Fruit fly (Drosophila melanogaster) whole organism, adult: ENCODE measurements around the gene RpL27.

Experiments
- CG11617 ChIP-seq: fragments of 200-800 bp; sonication (Bioruptor generic); optimal IDR thresholded peaks from 2 replicates; lab custom pipeline; 2017; ENCODE audit warnings: mild to moderate bottlenecking, missing biosample characterization, missing genetic modification reagents, missing genetic modification characterization
- CG12768 ChIP-seq: fragments of 200-800 bp; sonication (Bioruptor generic); optimal IDR thresholded peaks from 2 replicates; lab custom pipeline; 2017; ENCODE audit warnings: missing biosample characterization, missing genetic modification characterization, mild to moderate bottlenecking, moderate library complexity, missing genetic modification reagents
- CG14711 ChIP-seq: fragments of 200-800 bp; sonication (Bioruptor generic); optimal IDR thresholded peaks from 2 replicates; lab custom pipeline; 2018; ENCODE audit warnings: missing biosample characterization, mild to moderate bottlenecking, missing genetic modification characterization, moderate library complexity
- CG1620 ChIP-seq: fragments of 200-800 bp; sonication (Bioruptor generic); optimal IDR thresholded peaks from 2 replicates; lab custom pipeline; 2016; ENCODE audit warnings: missing biosample characterization, missing genetic modification characterization
- CG33017 ChIP-seq: fragments of 200-800 bp; sonication (Bioruptor generic); optimal IDR thresholded peaks from 2 replicates; lab custom pipeline; 2018; ENCODE audit warnings: missing biosample characterization, mild to moderate bottlenecking, missing genetic modification characterization, moderate library complexity
- CG5204 ChIP-seq: fragments of 200-800 bp; sonication (Bioruptor generic); optimal IDR thresholded peaks from 2 replicates; lab custom pipeline; 2016; ENCODE audit warnings: missing biosample characterization, missing genetic modification characterization
- CG7045 ChIP-seq: fragments of 200-800 bp; sonication (Bioruptor generic); optimal IDR thresholded peaks from 2 replicates; lab custom pipeline; 2017; ENCODE audit warnings: missing biosample characterization, mild to moderate bottlenecking, missing genetic modification characterization
- CG7101 ChIP-seq: fragments of 200-800 bp; sonication (Bioruptor generic); optimal IDR thresholded peaks from 2 replicates; lab custom pipeline; 2018; ENCODE audit warnings: missing biosample characterization, mild to moderate bottlenecking, missing genetic modification characterization, moderate library complexity
- Clk ChIP-seq: fragments of 200-800 bp; sonication (Bioruptor generic); optimal IDR thresholded peaks from 2 replicates; lab custom pipeline; 2017; ENCODE audit warnings: missing biosample characterization, missing genetic modification characterization
- Crg-1 ChIP-seq: fragments of 200-800 bp; sonication (Bioruptor generic); optimal IDR thresholded peaks from 2 replicates; lab custom pipeline; 2016; ENCODE audit warnings: missing biosample characterization, missing genetic modification characterization
- Hr96 ChIP-seq: fragments of 200-800 bp; sonication (Bioruptor generic); optimal IDR thresholded peaks from 2 replicates; lab custom pipeline; 2016; ENCODE audit warnings: missing biosample characterization, missing genetic modification characterization
- Mnt ChIP-seq: fragments of 200-800 bp; sonication (Bioruptor generic); optimal IDR thresholded peaks from 2 replicates; lab custom pipeline; 2016; ENCODE audit warnings: missing biosample characterization, mild to moderate bottlenecking, missing genetic modification characterization
- bab1 ChIP-seq: fragments of 200-800 bp; sonication (Bioruptor generic); optimal IDR thresholded peaks from 3 replicates; lab custom pipeline; 2019; ENCODE audit warnings: missing biosample characterization, mild to moderate bottlenecking, missing genetic modification characterization, moderate library complexity
- cic ChIP-seq: fragments of 200-800 bp; sonication (Bioruptor generic); optimal IDR thresholded peaks from 2 replicates; lab custom pipeline; 2017; ENCODE audit warnings: missing biosample characterization, mild to moderate bottlenecking, missing genetic modification characterization, moderate library complexity
- cnc ChIP-seq, 2 experiments: fragments of >200 bp; optimal IDR thresholded peaks; 2 replicates each; lab custom pipeline; 2017
- kay ChIP-seq: fragments of 200-800 bp; sonication (Bioruptor generic); peaks from one replicate; lab custom pipeline; 2016; ENCODE audit warnings: missing biosample characterization, missing genetic modification characterization, borderline replicate concordance
- ovo ChIP-seq: fragments of 200-800 bp; sonication (Bioruptor generic); optimal IDR thresholded peaks from 2 replicates; lab custom pipeline; 2016; ENCODE audit warnings: missing biosample characterization, missing genetic modification characterization
- pad ChIP-seq: fragments of 200-800 bp; sonication (Bioruptor generic); optimal IDR thresholded peaks from 3 replicates; lab custom pipeline; 2017; ENCODE audit warnings: missing biosample characterization, missing genetic modification characterization, mild to moderate bottlenecking, moderate library complexity, missing genetic modification reagents
- tj ChIP-seq: fragments of 200-800 bp; sonication (Bioruptor generic); optimal IDR thresholded peaks from 3 replicates; lab custom pipeline; 2017; ENCODE audit warnings: missing biosample characterization, mild to moderate bottlenecking, missing genetic modification characterization, moderate library complexity
- toe ChIP-seq: fragments of 200-800 bp; sonication (Bioruptor generic); optimal IDR thresholded peaks from 2 replicates; lab custom pipeline; 2016; ENCODE audit warnings: missing biosample characterization, missing genetic modification characterization

Gene RpL27

DNA sequence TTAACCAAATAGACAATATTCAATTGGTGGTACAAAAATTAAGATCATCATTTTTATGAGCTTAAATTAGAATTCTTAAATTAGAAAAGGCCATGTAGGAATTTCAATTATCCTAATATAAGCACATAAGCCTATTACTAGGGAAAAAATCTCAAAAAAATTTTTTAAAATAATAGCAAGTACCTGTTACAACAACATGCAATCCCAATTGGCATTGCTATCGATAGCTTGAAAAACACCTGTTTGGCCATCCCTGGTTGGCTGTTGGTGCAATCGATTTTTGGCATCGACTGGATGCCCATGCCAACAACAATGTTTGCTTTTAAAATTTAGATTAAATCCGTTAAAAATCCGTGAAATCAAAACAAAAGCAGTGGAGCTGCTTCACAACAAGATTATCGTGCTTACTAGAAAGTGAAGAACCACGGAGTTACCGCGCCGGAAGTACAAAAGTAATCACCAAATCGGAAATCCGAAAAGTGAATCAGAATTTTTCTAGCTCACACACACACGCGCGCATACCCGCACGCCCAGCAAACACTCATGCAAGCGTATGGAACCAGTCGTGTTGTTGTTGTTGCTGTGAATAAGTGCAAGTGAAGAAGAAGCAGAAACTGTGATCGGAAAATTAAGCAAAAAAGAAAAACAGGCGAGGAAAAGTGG, 23.2 kb downstream of the RpL27 start, which contains the start of gene RASSF8:
RASSF8 (plus strand) TSS at position 265 of the 663 bp plus-strand sequence.
- TF ChIP-seq CG14711 = no peak
- peak; percentile 54 for TF ChIP-seq bab1 (GFP tag; lab: Kevin White, UChicago)
- no peak for TF ChIP-seq CG33017 (tag; lab: Kevin White, UChicago)
- TF ChIP-seq cnc (optimal IDR thresholded peaks at IDR 0.05; lab: Kevin White, UChicago) = no peak
- peak; percentile 12 for TF ChIP-seq CG7045 (GFP tag; lab: Kevin White, UChicago)
- TF ChIP-seq toe (GFP tag; lab: Kevin White, UChicago) = peak; percentile 69
- TF ChIP-seq CG5204 (GFP tag; lab: Kevin White, UChicago) = peak; percentile 74
- peak; percentile 49 for TF ChIP-seq Hr96 (GFP tag; lab: Kevin White, UChicago)
- peak; percentile 29 for TF ChIP-seq CG1620 (GFP tag; lab: Kevin White, UChicago)
- TF ChIP-seq Mnt (GFP tag; lab: Kevin White, UChicago) = peak; percentile 42

DNA sequence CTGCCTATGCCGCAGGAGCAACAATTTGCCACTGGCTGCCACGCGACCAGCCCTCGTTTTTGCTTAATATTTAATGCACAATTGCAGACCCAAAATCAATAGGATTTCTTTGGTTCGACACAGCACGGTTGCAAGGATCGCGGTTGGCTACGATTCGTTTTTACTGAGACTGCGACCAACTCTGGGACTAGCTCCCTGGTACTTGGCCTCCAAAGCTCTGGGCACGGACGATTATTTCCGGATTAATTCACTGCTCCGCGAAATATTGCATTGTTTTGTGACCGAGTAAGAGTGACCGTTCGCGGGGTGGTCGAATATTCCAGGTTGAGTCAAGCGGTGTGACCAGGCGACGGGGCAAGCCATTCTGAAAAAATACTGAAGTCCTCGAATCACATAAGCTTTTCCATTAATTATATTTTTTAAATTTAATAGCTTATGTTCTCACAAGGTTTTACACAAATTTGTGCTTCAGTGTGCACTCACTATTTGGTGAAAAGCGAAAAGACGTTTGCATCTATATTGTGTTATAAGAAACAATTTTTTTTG, 23.8 kb downstream of the RpL27 start, which contains the start of gene Tnks:
Tnks (minus strand) TSS at position 302 of the 546 bp plus-strand sequence.
- TF ChIP-seq ovo (GFP tag; lab: Kevin White, UChicago) = peak; percentile 24
- TF ChIP-seq Crg-1 = no peak
- TF ChIP-seq kay (GFP tag; lab: Kevin White, UChicago) = no peak
- no peak for TF ChIP-seq toe (GFP tag; lab: Kevin White, UChicago)
- no peak for TF ChIP-seq cic (GFP tag; lab: Kevin White, UChicago)
- no peak for TF ChIP-seq cnc (optimal IDR thresholded peaks at IDR 0.05; lab: Kevin White, UChicago)
- no peak for TF ChIP-seq CG12768 (GFP tag; lab: Kevin White, UChicago)
- peak; percentile 4 for TF ChIP-seq CG11617 (GFP tag; lab: Kevin White, UChicago)
- no peak for TF ChIP-seq CG7045 (GFP tag; lab: Kevin White, UChicago)

DNA sequence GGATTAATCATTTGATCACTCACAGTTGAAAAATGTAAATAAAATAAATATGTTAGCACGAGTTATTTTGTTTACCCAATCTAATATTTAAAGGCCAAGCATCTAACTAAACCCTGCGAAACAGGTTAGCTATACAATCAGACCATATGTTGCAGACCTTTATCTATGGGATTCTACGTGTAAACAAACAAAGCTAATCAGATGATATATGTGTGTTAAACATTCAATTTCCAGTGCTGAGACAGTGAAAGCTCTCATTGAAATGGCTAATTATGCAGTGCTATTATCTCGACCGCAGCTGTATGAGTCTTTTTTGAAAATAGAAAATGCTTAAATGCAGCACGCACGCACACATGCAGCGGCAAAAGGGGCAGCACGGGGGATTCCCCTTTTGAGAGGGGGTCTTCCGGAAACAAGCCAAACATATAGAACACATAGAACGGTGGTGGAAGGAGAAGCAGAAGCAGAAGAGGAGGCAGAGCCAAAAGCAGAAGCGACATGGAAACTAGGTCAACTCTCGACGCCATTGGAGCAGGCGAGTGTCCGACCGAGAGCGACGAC, 24.9 kb downstream of the RpL27 start:
- TF ChIP-seq bab1 (GFP tag; lab: Kevin White, UChicago) = no peak
- no peak for TF ChIP-seq CG14711
- TF ChIP-seq CG7045 (GFP tag; lab: Kevin White, UChicago) = no peak
- no peak for TF ChIP-seq CG7101 (tag; lab: Kevin White, UChicago)
- no peak for TF ChIP-seq CG33017 (tag; lab: Kevin White, UChicago)
- TF ChIP-seq toe (GFP tag; lab: Kevin White, UChicago) = no peak
- no peak for TF ChIP-seq CG5204 (GFP tag; lab: Kevin White, UChicago)
- TF ChIP-seq tj (GFP tag; lab: Kevin White, UChicago) = no peak
- no peak for TF ChIP-seq CG11617 (GFP tag; lab: Kevin White, UChicago)
- TF ChIP-seq kay (GFP tag; lab: Kevin White, UChicago) = no peak
- no peak for TF ChIP-seq pad (GFP tag; lab: Kevin White, UChicago)
- no peak for TF ChIP-seq CG12768 (GFP tag; lab: Kevin White, UChicago)
- no peak for TF ChIP-seq CG1620 (GFP tag; lab: Kevin White, UChicago)

DNA sequence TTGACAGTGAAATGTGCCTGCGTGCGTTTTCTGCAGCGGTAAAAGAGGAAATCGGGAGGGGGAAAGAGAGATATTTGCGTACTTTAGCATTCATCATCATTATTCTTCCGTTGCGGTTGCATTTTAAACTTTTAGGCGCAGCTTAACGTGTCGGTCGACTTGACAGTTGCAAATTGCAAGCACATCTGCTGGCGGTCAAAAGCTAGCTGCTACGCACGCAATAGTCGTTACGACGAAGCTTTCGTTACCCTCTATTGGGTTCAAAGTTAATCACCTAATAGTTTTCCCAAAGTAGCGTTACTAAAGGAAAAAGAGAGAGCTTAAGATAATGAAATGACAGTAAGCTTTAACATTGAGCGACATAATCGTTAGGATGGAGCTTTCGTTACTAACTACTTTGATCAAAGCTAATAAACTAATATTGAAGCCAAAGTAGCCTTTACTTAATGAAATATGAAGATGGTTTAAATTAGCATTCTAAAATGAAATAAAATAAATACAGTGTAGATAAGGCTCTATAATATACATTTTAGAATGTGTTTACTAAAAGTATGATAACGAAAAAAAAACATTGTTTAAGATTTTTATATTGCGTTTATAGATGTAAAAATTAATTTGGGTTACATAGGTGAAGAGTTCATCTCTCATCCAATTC, 32.7 kb downstream of the RpL27 start:
- peak; percentile 51 for TF ChIP-seq cic (GFP tag; lab: Kevin White, UChicago)
- no peak for TF ChIP-seq Hr96 (GFP tag; lab: Kevin White, UChicago)
- TF ChIP-seq CG12768 (GFP tag; lab: Kevin White, UChicago) = peak; percentile 66
- TF ChIP-seq CG33017 (tag; lab: Kevin White, UChicago) = peak; percentile 20
- TF ChIP-seq Mnt (GFP tag; lab: Kevin White, UChicago) = no peak
- TF ChIP-seq CG11617 (GFP tag; lab: Kevin White, UChicago) = no peak
- peak; percentile 86 for TF ChIP-seq kay (GFP tag; lab: Kevin White, UChicago)
- peak; percentile 25 for TF ChIP-seq pad (GFP tag; lab: Kevin White, UChicago)
- peak; percentile 46 for TF ChIP-seq bab1 (GFP tag; lab: Kevin White, UChicago)
- peak; percentile 87 for TF ChIP-seq tj (GFP tag; lab: Kevin White, UChicago)
- TF ChIP-seq ovo (GFP tag; lab: Kevin White, UChicago) = peak; percentile 12

- TF ChIP-seq CG33017 (tag; lab: Kevin White, UChicago) (no peak), Mnt (GFP tag; lab: Kevin White, UChicago) (no peak), CG11617 (GFP tag; lab: Kevin White, UChicago) (no peak), ovo (GFP tag; lab: Kevin White, UChicago) (no peak), CG14711 (peak; percentile 37), Crg-1 (no peak), CG7045 (GFP tag; lab: Kevin White, UChicago) (no peak), tj (GFP tag; lab: Kevin White, UChicago) (no peak), cic (GFP tag; lab: Kevin White, UChicago) (no peak), bab1 (GFP tag; lab: Kevin White, UChicago) (peak; percentile 44), Clk (GFP tag; lab: Kevin White, UChicago) (no peak)
These were observed 33.4 kb downstream of the RpL27 start for dm6 chr3R:25651414-25651813.
